Fruit fly (Drosophila melanogaster) whole organism, embryonic: Measurements from ENCODE around the gene unc-45.

Experiments used
- CG10543 ChIP-seq: fragments of 200-800 bp; sonication (Bioruptor generic); optimal IDR thresholded peaks from 3 replicates; lab custom pipeline; 2017; ENCODE audit warnings: missing biosample characterization, mild to moderate bottlenecking, missing genetic modification characterization, moderate library complexity
- CG12071 ChIP-seq: fragments of 200-800 bp; sonication (Bioruptor generic); optimal IDR thresholded peaks from 3 replicates; lab custom pipeline; 2018; ENCODE audit warnings: missing biosample characterization, mild to moderate bottlenecking, missing genetic modification characterization
- CG12659 ChIP-seq: fragments of 200-800 bp; sonication (Bioruptor generic); optimal IDR thresholded peaks from 3 replicates; lab custom pipeline; 2017; ENCODE audit warnings: mild to moderate bottlenecking, missing biosample characterization, missing genetic modification reagents, missing genetic modification characterization
- CG13624 ChIP-seq: fragments of 200-800 bp; sonication (Bioruptor generic); optimal IDR thresholded peaks from 2 replicates; lab custom pipeline; 2016; ENCODE audit warnings: missing biosample characterization, missing genetic modification characterization
- CG17829 ChIP-seq: fragments of 200-800 bp; optimal IDR thresholded peaks from 2 replicates; lab custom pipeline; 2019; ENCODE audit warnings: missing biosample characterization, mild to moderate bottlenecking, missing genetic modification characterization, moderate library complexity
- CG1792 ChIP-seq: fragments of 200-800 bp; sonication (Bioruptor generic); optimal IDR thresholded peaks from 2 replicates; lab custom pipeline; 2016; ENCODE audit warnings: missing biosample characterization, missing genetic modification characterization
- CG18262 ChIP-seq: fragments of 200-800 bp; optimal IDR thresholded peaks from 3 replicates; lab custom pipeline; 2019; ENCODE audit warnings: missing biosample characterization, mild to moderate bottlenecking, missing genetic modification characterization, moderate library complexity
- CG2199 ChIP-seq: fragments of 200-800 bp; sonication (Bioruptor generic); IDR thresholded peaks from 3 replicates; pipeline ENCODE4 v1.3.6; 2022; ENCODE audit warnings: missing biosample characterization, missing genetic modification characterization
- CG31388 ChIP-seq: fragments of 200-800 bp; sonication (Bioruptor generic); optimal IDR thresholded peaks from 2 replicates; lab custom pipeline; 2016; ENCODE audit warnings: missing biosample characterization, missing genetic modification characterization
- CG34376 ChIP-seq: fragments of 200-800 bp; sonication (Bioruptor generic); optimal IDR thresholded peaks from 2 replicates; lab custom pipeline; 2018; ENCODE audit warnings: missing biosample characterization, mild to moderate bottlenecking, missing genetic modification characterization
- CG3995 ChIP-seq: fragments of 200-800 bp; sonication (Bioruptor generic); optimal IDR thresholded peaks from 3 replicates; lab custom pipeline; 2016; ENCODE audit warnings: missing biosample characterization, missing genetic modification characterization
- CG4328 ChIP-seq: fragments of 200-800 bp; sonication (Bioruptor generic); optimal IDR thresholded peaks from 3 replicates; lab custom pipeline; 2017; ENCODE audit warnings: missing biosample characterization, missing genetic modification reagents, missing genetic modification characterization
- CG5245 ChIP-seq: fragments of 200-800 bp; sonication (Bioruptor generic); optimal IDR thresholded peaks from 3 replicates; lab custom pipeline; 2016; ENCODE audit warnings: missing biosample characterization, missing genetic modification characterization
- CG6254 ChIP-seq: fragments of 200-800 bp; sonication (Bioruptor generic); optimal IDR thresholded peaks from 3 replicates; lab custom pipeline; 2017; ENCODE audit warnings: mild to moderate bottlenecking, missing biosample characterization, missing genetic modification reagents, missing genetic modification characterization
- CG7987 ChIP-seq: fragments of 200-800 bp; sonication (Bioruptor generic); optimal IDR thresholded peaks from 2 replicates; lab custom pipeline; 2018; ENCODE audit warnings: missing biosample characterization, mild to moderate bottlenecking, missing genetic modification characterization, moderate library complexity
- CG8281 ChIP-seq: fragments of 200-800 bp; sonication (Bioruptor generic); optimal IDR thresholded peaks from 2 replicates; lab custom pipeline; 2018; ENCODE audit warnings: missing biosample characterization, mild to moderate bottlenecking, missing genetic modification characterization, moderate library complexity
- CG8388 ChIP-seq: fragments of 200-800 bp; sonication (Bioruptor generic); optimal IDR thresholded peaks from 2 replicates; lab custom pipeline; 2019; ENCODE audit warnings: missing biosample characterization, mild to moderate bottlenecking, missing genetic modification characterization, moderate library complexity
- CG8478 ChIP-seq: fragments of >200 bp; optimal IDR thresholded peaks from 2 replicates; lab custom pipeline; 2018
- CG9876 ChIP-seq: fragments of 200-800 bp; sonication (Bioruptor generic); optimal IDR thresholded peaks from 2 replicates; lab custom pipeline; 2016; ENCODE audit warnings: missing biosample characterization, missing genetic modification characterization
- Eip74EF ChIP-seq, 2 experiments: fragments of 200-800 bp in 1 of 2; fragments of >200 bp in 1 of 2; sonication (Bioruptor generic) in 1 of 2; optimal IDR thresholded peaks; 2 replicates each; lab custom pipeline; 2017 to 2019; ENCODE audit warnings: missing biosample characterization in 2 of 2, missing genetic modification characterization in 2 of 2, mild to moderate bottlenecking in 1 of 2, moderate library complexity in 1 of 2
- Hmx ChIP-seq: fragments of 200-800 bp; sonication (Bioruptor generic); optimal IDR thresholded peaks from 2 replicates; lab custom pipeline; 2016; ENCODE audit warnings: missing biosample characterization, missing genetic modification characterization
- MESR4 ChIP-seq: fragments of 200-800 bp; sonication (Bioruptor generic); optimal IDR thresholded peaks from 2 replicates; lab custom pipeline; 2018; ENCODE audit warnings: missing biosample characterization, mild to moderate bottlenecking, missing genetic modification characterization, moderate library complexity
- Meics ChIP-seq: fragments of 200-800 bp; sonication (Bioruptor generic); optimal IDR thresholded peaks from 2 replicates; lab custom pipeline; 2017; ENCODE audit warnings: missing biosample characterization, mild to moderate bottlenecking, missing genetic modification characterization
- TFAM ChIP-seq: fragments of 200-800 bp; sonication (Bioruptor generic); optimal IDR thresholded peaks from 2 replicates; lab custom pipeline; 2017; ENCODE audit warnings: missing biosample characterization, missing genetic modification characterization, inconsistent platforms
- Trl ChIP-seq, 3 experiments: fragments of >200 bp in 2 of 3; fragments of 200-800 bp in 1 of 3; sonication (Bioruptor generic) in 1 of 3; optimal IDR thresholded peaks; 2 replicates in 1 of 3; 3 replicates in 2 of 3; lab custom pipeline; 2016 to 2017; ENCODE audit warnings: missing biosample characterization in 1 of 3, missing genetic modification characterization in 1 of 3
- Xrp1 ChIP-seq: fragments of 200-800 bp; sonication (Bioruptor generic); IDR thresholded peaks from 2 replicates; pipeline ENCODE4 v1.3.6; 2022; ENCODE audit warnings: missing biosample characterization, missing genetic modification characterization
- chif ChIP-seq, 2 experiments: fragments of 200-800 bp; sonication (Bioruptor generic); optimal IDR thresholded peaks; 3 replicates each; lab custom pipeline; 2016; ENCODE audit warnings: missing biosample characterization in 2 of 2, missing genetic modification characterization in 2 of 2
- esg ChIP-seq: fragments of 200-800 bp; sonication (Bioruptor generic); conservative IDR thresholded peaks from 2 replicates; pipeline ENCODE4 v1.3.6; 2022; ENCODE audit warnings: missing biosample characterization, missing genetic modification characterization
- ftz-f1 ChIP-seq: fragments of 200-800 bp; sonication (Bioruptor generic); optimal IDR thresholded peaks from 2 replicates; lab custom pipeline; 2016; ENCODE audit warnings: missing biosample characterization, missing genetic modification characterization
- inv ChIP-seq: fragments of 200-800 bp; sonication (Bioruptor generic); IDR thresholded peaks from 2 replicates; pipeline ENCODE4 v1.3.6; 2022; ENCODE audit warnings: missing biosample characterization, missing genetic modification characterization; ENCODE audit not compliant: partially characterized antibody
- mam ChIP-seq: fragments of 200-800 bp; sonication (Bioruptor generic); optimal IDR thresholded peaks from 3 replicates; lab custom pipeline; 2016; ENCODE audit warnings: missing biosample characterization, missing genetic modification characterization
- mld ChIP-seq: fragments of 200-800 bp; sonication (Bioruptor generic); IDR thresholded peaks from 3 replicates; pipeline ENCODE4 v1.3.6; 2022; ENCODE audit warnings: missing biosample characterization, missing genetic modification characterization; ENCODE audit not compliant: partially characterized antibody
- phol ChIP-seq: fragments of 200-800 bp; sonication (Bioruptor generic); optimal IDR thresholded peaks from 3 replicates; lab custom pipeline; 2018; ENCODE audit warnings: missing biosample characterization, mild to moderate bottlenecking, missing genetic modification characterization, moderate library complexity
- pum ChIP-seq: fragments of 200-800 bp; sonication (Bioruptor generic); optimal IDR thresholded peaks from 2 replicates; lab custom pipeline; 2016; ENCODE audit warnings: missing biosample characterization, missing genetic modification characterization
- pzg ChIP-seq: fragments of 200-800 bp; sonication (Bioruptor generic); optimal IDR thresholded peaks from 3 replicates; lab custom pipeline; 2018; ENCODE audit warnings: missing biosample characterization, mild to moderate bottlenecking, missing genetic modification characterization, moderate library complexity
- sens-2 ChIP-seq: fragments of 200-800 bp; sonication (Bioruptor generic); IDR thresholded peaks from 2 replicates; pipeline ENCODE4 v1.3.6; 2022; ENCODE audit warnings: missing biosample characterization, missing genetic modification characterization
- shn ChIP-seq: fragments of 200-800 bp; sonication (Bioruptor generic); optimal IDR thresholded peaks from 3 replicates; lab custom pipeline; 2016; ENCODE audit warnings: missing biosample characterization, missing genetic modification characterization
- sima ChIP-seq: fragments of 200-800 bp; sonication (Bioruptor generic); optimal IDR thresholded peaks from 2 replicates; lab custom pipeline; 2016; ENCODE audit warnings: missing biosample characterization, missing genetic modification characterization
- sr ChIP-seq: fragments of 200-800 bp; sonication (Bioruptor generic); IDR thresholded peaks from 3 replicates; pipeline ENCODE4 v1.3.6; 2022; ENCODE audit warnings: missing biosample characterization, missing genetic modification characterization
- stwl ChIP-seq: fragments of 200-800 bp; sonication (Bioruptor generic); optimal IDR thresholded peaks from 3 replicates; lab custom pipeline; 2018; ENCODE audit warnings: missing biosample characterization, mild to moderate bottlenecking, missing genetic modification characterization, moderate library complexity
- tin ChIP-seq: fragments of 200-800 bp; sonication (Bioruptor generic); optimal IDR thresholded peaks from 3 replicates; lab custom pipeline; 2016; ENCODE audit warnings: missing biosample characterization, missing genetic modification characterization
- unc-4 ChIP-seq: fragments of 200-800 bp; sonication (Bioruptor generic); IDR thresholded peaks from 2 replicates; pipeline ENCODE4 v1.3.6; 2022; ENCODE audit warnings: missing biosample characterization, missing genetic modification characterization; ENCODE audit not compliant: partially characterized antibody
- vfl ChIP-seq: fragments of 200-800 bp; sonication (Bioruptor generic); optimal IDR thresholded peaks from 2 replicates; lab custom pipeline; 2016; ENCODE audit warnings: missing biosample characterization, missing genetic modification characterization
- vvl ChIP-seq: fragments of 200-800 bp; sonication (Bioruptor generic); IDR thresholded peaks from 2 replicates; pipeline ENCODE4 v1.3.6; 2022; ENCODE audit warnings: missing biosample characterization, missing genetic modification characterization
- wek ChIP-seq: fragments of 200-800 bp; sonication (Bioruptor generic); optimal IDR thresholded peaks from 3 replicates; lab custom pipeline; 2018; ENCODE audit warnings: missing biosample characterization, mild to moderate bottlenecking, missing genetic modification characterization, moderate library complexity
- wor ChIP-seq: fragments of 200-800 bp; sonication (Bioruptor generic); IDR thresholded peaks from 2 replicates; pipeline ENCODE4 v1.3.6; 2022; ENCODE audit warnings: missing biosample characterization, missing genetic modification characterization
- zfh1 ChIP-seq: fragments of 200-800 bp; sonication (Bioruptor generic); IDR thresholded peaks from 3 replicates; pipeline ENCODE4 v1.3.6; 2022; ENCODE audit warnings: missing biosample characterization, missing genetic modification characterization

unc-45 gene

DNA sequence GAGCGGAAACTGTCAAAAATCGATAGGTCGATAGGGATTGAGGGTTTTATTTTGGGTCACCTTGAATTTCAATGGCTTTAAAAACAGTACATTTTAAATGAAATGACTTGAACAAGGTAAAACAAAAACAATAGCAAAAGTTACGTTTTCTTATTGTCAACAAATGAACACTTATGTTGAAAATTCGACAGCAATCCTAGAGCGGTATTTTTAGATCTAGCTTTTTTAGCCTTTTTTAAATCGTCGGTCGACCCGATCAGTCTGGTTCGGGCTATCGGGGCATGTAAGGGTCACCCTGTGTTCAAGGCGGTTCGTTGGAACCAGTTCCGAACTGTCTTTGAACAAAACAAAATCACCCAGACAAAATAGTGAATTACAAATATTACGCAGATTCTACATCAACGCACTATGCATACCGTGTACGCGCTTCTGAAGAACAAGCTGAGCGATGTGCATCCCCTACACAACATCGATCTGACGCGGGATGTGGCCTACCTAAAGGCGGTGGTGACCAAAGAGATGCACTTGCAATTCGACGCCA, 24.0 kb upstream of the unc-45 start, which contains the start of the genes CG11052 and CG3223 (continued):
- TF ChIP-seq vfl (GFP tag; lab: Kevin White, UChicago) = no peak
- peak; percentile 64 for TF ChIP-seq CG12659 (GFP tag; lab: Kevin White, UChicago)
- peak; percentile 70 for TF ChIP-seq MESR4 (GFP tag; lab: Kevin White, UChicago)
- no peak for TF ChIP-seq CG1792 (GFP tag; lab: Kevin White, UChicago)
- peak; percentile 12; the same call in 1 of the 2 replicates for TF ChIP-seq inv (GFP tag; lab: Robert Waterston, UW)
- TF ChIP-seq CG13624 (GFP tag; lab: Kevin White, UChicago) = peak; percentile 37
- TF ChIP-seq chif (GFP tag; optimal IDR thresholded peaks at IDR 0.05; lab: Kevin White, UChicago) = no peak
- TF ChIP-seq CG2199 (GFP tag; lab: Robert Waterston, UW) = no peak
- no peak for TF ChIP-seq sima (GFP tag; lab: Kevin White, UChicago)
- TF ChIP-seq CG10543 = peak; percentile 6
- TF ChIP-seq stwl = peak; percentile 58
- TF ChIP-seq CG8478 = no peak
- TF ChIP-seq CG12071 = no peak
- peak; percentile 16 for TF ChIP-seq CG17829 (tag; lab: Kevin White, UChicago)
- TF ChIP-seq vvl (GFP tag; lab: Robert Waterston, UW) = peak; percentile 51
- TF ChIP-seq Meics = peak; percentile 45
- peak; percentile 5 for TF ChIP-seq CG34376 (GFP tag; lab: Kevin White, UChicago)
- TF ChIP-seq wek = no peak
- peak; percentile 100 for TF ChIP-seq CG6254 (GFP tag; lab: Kevin White, UChicago)
- TF ChIP-seq CG3995 = peak; percentile 76
- TF ChIP-seq zfh1 (GFP tag; lab: Robert Waterston, UW) = 0 out of 3 replicates have a peak, but pooled peaks have one; percentile 27
- TF ChIP-seq phol (tag; lab: Kevin White, UChicago) = peak; percentile 22
- no peak for TF ChIP-seq CG4328 (GFP tag; lab: Kevin White, UChicago)
- TF ChIP-seq mam (GFP tag; lab: Kevin White, UChicago) = peak; percentile 8
- no peak for TF ChIP-seq sens-2 (GFP tag; lab: Robert Waterston, UW)
- peak; percentile 92 for TF ChIP-seq ftz-f1
- no peak for TF ChIP-seq CG8281 (tag; lab: Kevin White, UChicago)
- peak; percentile 3 for TF ChIP-seq CG18262
- TF ChIP-seq wor (GFP tag; lab: Robert Waterston, UW) = no peak

dm6 chr3R:8013121-8014009, 19.7 kb upstream of the unc-45 start, which contains the start of the genes CG10435 and Pbp95:
CG10435 (minus strand) TSS chr3R:8013201.
Pbp95 (plus strand) TSS chr3R:8013791.
- TF ChIP-seq tin (GFP tag; lab: Kevin White, UChicago) (peak; percentile 45), CG7987 (GFP tag; lab: Kevin White, UChicago) (peak; percentile 5), CG9876 (GFP tag; lab: Kevin White, UChicago) (no peak), CG12071 (no peak), zfh1 (GFP tag; lab: Robert Waterston, UW) (peak; percentile 72), pzg (peak; percentile 62), sr (GFP tag; lab: Robert Waterston, UW) (0 out of 3 replicates have a peak, but pooled peaks have one; percentile 19), Xrp1 (GFP tag; lab: Robert Waterston, UW) (peak; percentile 53; the same call in 1 of the 2 replicates), shn (GFP tag; lab: Kevin White, UChicago) (no peak), unc-4 (GFP tag; lab: Robert Waterston, UW) (peak; percentile 66), Trl (optimal IDR thresholded peaks at IDR 0.05; lab: Kevin White, UChicago) (no peak), Trl (GFP tag; optimal IDR thresholded peaks at IDR 0.05; lab: Kevin White, UChicago) (peak; percentile 57), CG5245 (GFP tag; lab: Kevin White, UChicago) (no peak), Eip74EF (GFP tag; optimal IDR thresholded peaks at IDR 0.05; lab: Kevin White, UChicago) (no peak), CG31388 (GFP tag; lab: Kevin White, UChicago) (no peak), TFAM (GFP tag; lab: Kevin White, UChicago) (no peak), mld (GFP tag; lab: Robert Waterston, UW) (0 out of 3 replicates have a peak, but pooled peaks have one; percentile 51), CG8388 (no peak), Hmx (GFP tag; lab: Kevin White, UChicago) (peak; percentile 39), CG3995 (peak; percentile 57), esg (GFP tag; lab: Robert Waterston, UW) (no peak), pum (GFP tag; lab: Kevin White, UChicago) (peak; percentile 29)
